Worm (Caenorhabditis elegans) whole organism, young adult: ENCODE results near the gene C23H3.5.

Experiments used
- B0019.2 ChIP-seq: fragments of 200-800 bp; sonication (Bioruptor generic); conservative IDR thresholded peaks from 2 replicates; pipeline ENCODE4 v1.3.6; 2022; ENCODE audit warnings: missing genetic modification reagents, missing genetic modification characterization, missing compliant biosample characterization
- F37B4.10 ChIP-seq: fragments of 200-800 bp; sonication (Bioruptor generic); IDR thresholded peaks from 2 replicates; pipeline ENCODE4 v1.3.6; 2022; ENCODE audit warnings: missing genetic modification characterization, missing compliant biosample characterization
- F55B11.4 ChIP-seq: sonication (generic microtip); optimal IDR thresholded peaks from 2 replicates; lab custom pipeline; 2016; ENCODE audit warnings: missing compliant biosample characterization, missing genetic modification characterization, borderline replicate concordance; ENCODE audit not compliant: insufficient read depth
- K12H6.12 ChIP-seq: fragments of 200-800 bp; sonication (Bioruptor generic); optimal IDR thresholded peaks from 2 replicates; lab custom pipeline; 2018; ENCODE audit warnings: mild to moderate bottlenecking, missing genetic modification characterization, missing compliant biosample characterization
- T07F8.4 ChIP-seq: sonication (generic microtip); optimal IDR thresholded peaks from 2 replicates; lab custom pipeline; 2016; ENCODE audit warnings: mild to moderate bottlenecking, missing genetic modification characterization, moderate library complexity, missing compliant biosample characterization
- Y56A3A.18 ChIP-seq: fragments of 200-800 bp; sonication (Bioruptor generic); IDR thresholded peaks from 2 replicates; pipeline ENCODE4 v1.3.6; 2022; ENCODE audit warnings: missing genetic modification reagents, missing genetic modification characterization, missing compliant biosample characterization
- Y67H2A.10 ChIP-seq: fragments of 200-800 bp; sonication (Bioruptor generic); conservative IDR thresholded peaks from 2 replicates; pipeline ENCODE4 v1.3.6; 2022; ENCODE audit warnings: missing genetic modification reagents, missing genetic modification characterization, missing compliant biosample characterization
- ZK185.1 ChIP-seq: sonication (generic microtip); optimal IDR thresholded peaks from 2 replicates; lab custom pipeline; 2016; ENCODE audit warnings: mild to moderate bottlenecking, missing genetic modification characterization, missing compliant biosample characterization; ENCODE audit not compliant: poor library complexity, severe bottlenecking
- ama-1 ChIP-seq, 3 experiments: fragments of 150-350 bp in 1 of 3; sonication (generic microtip) in 2 of 3; optimal IDR thresholded peaks; 2 replicates each; lab custom pipeline; 2014 to 2018; ENCODE audit warnings: missing biosample characterization in 2 of 3, missing genetic modification characterization in 2 of 3, missing genetic modification reagents in 2 of 3
- aptf-2 ChIP-seq: fragments of 200-800 bp; sonication (Bioruptor generic); conservative IDR thresholded peaks from 2 replicates; pipeline ENCODE4 v1.3.6; 2022; ENCODE audit warnings: missing genetic modification reagents, missing genetic modification characterization, missing compliant biosample characterization
- attf-3 ChIP-seq: fragments of 200-800 bp; sonication (Bioruptor generic); conservative IDR thresholded peaks from 2 replicates; pipeline ENCODE4 v1.3.6; 2022; ENCODE audit warnings: missing genetic modification reagents, missing genetic modification characterization, missing compliant biosample characterization
- bed-1 ChIP-seq: fragments of 200-800 bp; sonication (Bioruptor generic); IDR thresholded peaks from 2 replicates; pipeline ENCODE4 v1.3.6; 2022; ENCODE audit warnings: missing genetic modification reagents, missing genetic modification characterization, missing compliant biosample characterization
- bed-2 ChIP-seq: fragments of 200-800 bp; sonication (Bioruptor generic); IDR thresholded peaks from 2 replicates; pipeline ENCODE4 v1.3.6; 2022; ENCODE audit warnings: missing genetic modification reagents, missing genetic modification characterization, missing compliant biosample characterization
- ceh-27 ChIP-seq: fragments of 200-800 bp; sonication (Bioruptor generic); optimal IDR thresholded peaks from 2 replicates; lab custom pipeline; 2018; ENCODE audit warnings: mild to moderate bottlenecking, missing genetic modification characterization, moderate library complexity, missing compliant biosample characterization
- ceh-58 ChIP-seq: fragments of 200-800 bp; sonication (Bioruptor generic); IDR thresholded peaks from 2 replicates; pipeline ENCODE4 v1.3.6; 2022; ENCODE audit warnings: missing genetic modification characterization, missing compliant biosample characterization
- ceh-79 ChIP-seq: sonication (generic microtip); optimal IDR thresholded peaks from 2 replicates; lab custom pipeline; 2017; ENCODE audit warnings: mild to moderate bottlenecking, missing genetic modification characterization, missing compliant biosample characterization
- dpl-1 ChIP-seq: fragments of 150-350 bp; optimal IDR thresholded peaks from 2 replicates; lab custom pipeline; 2014; ENCODE audit warnings: missing biosample characterization, missing genetic modification reagents, missing genetic modification characterization
- egl-44 ChIP-seq: fragments of 200-800 bp; sonication (Bioruptor generic); IDR thresholded peaks from 2 replicates; pipeline ENCODE4 v1.3.6; 2022; ENCODE audit warnings: missing genetic modification reagents, missing genetic modification characterization, missing compliant biosample characterization
- hlh-12 ChIP-seq: sonication (generic microtip); optimal IDR thresholded peaks from 2 replicates; lab custom pipeline; 2016; ENCODE audit warnings: missing genetic modification characterization, missing compliant biosample characterization
- hrde-1 ChIP-seq: sonication (generic microtip); optimal IDR thresholded peaks from 2 replicates; lab custom pipeline; 2016; ENCODE audit warnings: missing genetic modification characterization, mild to moderate bottlenecking, missing compliant biosample characterization, moderate library complexity, missing genotype, missing genetic modification reagents, borderline replicate concordance
- lin-26 ChIP-seq: fragments of 200-800 bp; sonication (Bioruptor generic); IDR thresholded peaks from 2 replicates; pipeline ENCODE4 v1.3.6; 2022; ENCODE audit warnings: missing genetic modification reagents, missing genetic modification characterization, missing compliant biosample characterization
- lin-40 ChIP-seq: sonication (generic microtip); optimal IDR thresholded peaks from 2 replicates; lab custom pipeline; 2016; ENCODE audit warnings: missing genetic modification characterization, mild to moderate bottlenecking, missing compliant biosample characterization, missing genotype, missing genetic modification reagents
- lin-54 ChIP-seq: fragments of 200-800 bp; sonication (Bioruptor generic); optimal IDR thresholded peaks from 2 replicates; lab custom pipeline; 2018; ENCODE audit warnings: mild to moderate bottlenecking, missing genetic modification characterization, missing compliant biosample characterization
- lsy-27 ChIP-seq: sonication (generic microtip); optimal IDR thresholded peaks from 2 replicates; lab custom pipeline; 2017; ENCODE audit warnings: missing genetic modification characterization, mild to moderate bottlenecking, missing compliant biosample characterization, antibody characterized with exemption, missing genotype, borderline replicate concordance; ENCODE audit not compliant: insufficient read depth
- madf-10 ChIP-seq: sonication (generic microtip); optimal IDR thresholded peaks from 2 replicates; lab custom pipeline; 2016; ENCODE audit warnings: mild to moderate bottlenecking, missing genetic modification characterization, missing compliant biosample characterization
- madf-8 ChIP-seq: fragments of 200-800 bp; sonication (Bioruptor generic); conservative IDR thresholded peaks from 2 replicates; pipeline ENCODE4 v1.3.6; 2022; ENCODE audit warnings: missing genetic modification reagents, missing genetic modification characterization, missing compliant biosample characterization
- mes-4 ChIP-seq: sonication (generic microtip); optimal IDR thresholded peaks from 2 replicates; lab custom pipeline; 2016; ENCODE audit warnings: missing genotype, missing genetic modification characterization, missing compliant biosample characterization
- mxl-1 ChIP-seq: sonication (generic microtip); optimal IDR thresholded peaks from 2 replicates; lab custom pipeline; 2016; ENCODE audit warnings: missing genetic modification characterization, missing compliant biosample characterization
- nhr-120 ChIP-seq: fragments of 200-800 bp; sonication (Bioruptor generic); IDR thresholded peaks from 2 replicates; pipeline ENCODE4 v1.3.6; 2022; ENCODE audit warnings: missing genetic modification characterization, missing compliant biosample characterization
- nhr-179 ChIP-seq: sonication (generic microtip); optimal IDR thresholded peaks from 2 replicates; lab custom pipeline; 2016; ENCODE audit warnings: mild to moderate bottlenecking, missing genetic modification characterization, missing compliant biosample characterization
- nhr-80 ChIP-seq: sonication (generic microtip); optimal IDR thresholded peaks from 2 replicates; lab custom pipeline; 2016; ENCODE audit warnings: missing genetic modification characterization, missing compliant biosample characterization
- rpc-1 ChIP-seq, 2 experiments: fragments of 150-350 bp in 1 of 2; sonication (generic microtip) in 1 of 2; optimal IDR thresholded peaks; 2 replicates each; lab custom pipeline; 2014 to 2018; ENCODE audit warnings: missing biosample characterization in 1 of 2, missing genetic modification characterization in 1 of 2, missing genetic modification reagents in 1 of 2, missing genotype in 1 of 2
- sdz-38 ChIP-seq: sonication (generic microtip); optimal IDR thresholded peaks from 2 replicates; lab custom pipeline; 2016; ENCODE audit warnings: missing genotype, missing genetic modification characterization, missing compliant biosample characterization
- snpc-1.1 ChIP-seq: sonication (generic microtip); optimal IDR thresholded peaks from 2 replicates; lab custom pipeline; 2017; ENCODE audit warnings: missing genetic modification characterization, mild to moderate bottlenecking, missing compliant biosample characterization, antibody characterized with exemption, moderate library complexity, missing genotype, missing genetic modification reagents; ENCODE audit not compliant: insufficient read depth
- tbx-9 ChIP-seq: sonication (generic microtip); optimal IDR thresholded peaks from 2 replicates; lab custom pipeline; 2016; ENCODE audit warnings: borderline replicate concordance, missing genetic modification characterization, inconsistent platforms, missing compliant biosample characterization
- xnd-1 ChIP-seq: sonication (generic microtip); optimal IDR thresholded peaks from 2 replicates; lab custom pipeline; 2016; ENCODE audit warnings: missing genotype, missing genetic modification reagents, missing genetic modification characterization, missing compliant biosample characterization
- zim-3 ChIP-seq: sonication (generic microtip); optimal IDR thresholded peaks from 2 replicates; lab custom pipeline; 2017; ENCODE audit warnings: mild to moderate bottlenecking, missing genetic modification characterization, moderate library complexity, missing compliant biosample characterization
- ztf-18 ChIP-seq: sonication (generic microtip); optimal IDR thresholded peaks from 2 replicates; lab custom pipeline; 2016; ENCODE audit warnings: missing genotype, mild to moderate bottlenecking, missing genetic modification characterization, missing compliant biosample characterization

C23H3.5 gene

DNA sequence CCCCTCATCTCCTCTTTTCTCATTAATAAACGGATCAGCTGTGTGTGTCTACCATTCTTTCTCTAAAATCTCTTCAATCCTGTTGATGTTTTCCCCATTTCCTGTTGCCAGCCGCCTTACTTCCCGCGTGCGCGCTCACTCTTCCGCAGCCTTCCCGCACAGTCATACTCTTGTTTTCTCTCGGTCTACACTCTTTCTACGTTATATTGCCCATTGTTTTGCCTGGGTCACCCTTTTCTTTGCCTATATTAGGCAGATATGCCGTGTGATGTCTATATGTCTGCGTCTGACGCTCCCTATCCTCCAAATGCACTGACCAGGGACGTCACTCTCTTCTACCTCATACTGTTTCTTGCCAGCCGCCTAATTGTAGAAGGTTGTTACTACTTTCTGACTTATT lies 18.9 kb downstream of the C23H3.5 start (continued):
- TF ChIP-seq ceh-79 (tag; lab: Kevin White, UChicago) (no peak), ceh-27 (GFP tag; lab: Kevin White, UChicago) (peak; percentile 0), tbx-9 (tag; lab: Kevin White, UChicago) (no peak), lsy-27 (tag; lab: Kevin White, UChicago) (no peak), Y67H2A.10 (no peak), sdz-38 (tag; lab: Kevin White, UChicago) (no peak), rpc-1 (optimal IDR thresholded peaks at IDR 0.05; lab: Kevin White, UChicago) (no peak), rpc-1 (tag; optimal IDR thresholded peaks at IDR 0.05; lab: Kevin White, UChicago) (no peak), nhr-80 (tag; lab: Kevin White, UChicago) (peak; percentile 3), mxl-1 (tag; lab: Kevin White, UChicago) (no peak)
- TF ChIP-seq, all 124 proteins: peak for 11

DNA sequence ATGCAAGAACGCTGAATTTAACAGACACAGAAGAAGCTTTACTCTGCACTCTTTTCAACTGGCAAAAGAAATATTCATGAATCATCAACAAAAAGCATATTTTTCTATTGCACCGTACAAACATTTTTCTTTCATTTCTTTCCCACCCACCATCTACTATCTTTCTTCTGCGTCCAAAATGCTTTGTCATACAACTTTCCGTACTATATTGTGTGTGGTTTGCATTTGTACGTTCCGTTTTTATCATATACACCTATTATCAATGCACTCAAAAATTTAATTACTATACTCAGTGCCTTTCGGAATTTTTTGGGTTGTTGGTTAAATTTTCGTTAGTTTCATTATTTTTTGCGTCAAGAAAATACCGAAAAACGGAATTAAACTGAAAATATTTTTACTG lies 20.3 kb downstream of the C23H3.5 start:
- no peak for TF ChIP-seq bed-1 (GFP tag; lab: Robert Waterston, UW)
- no peak for TF ChIP-seq aptf-2 (GFP tag; lab: Robert Waterston, UW)
- TF ChIP-seq dpl-1 (GFP tag; lab: Kevin White, UChicago): no peak
- no peak for TF ChIP-seq F37B4.10 (GFP tag; lab: Robert Waterston, UW)
- no peak for TF ChIP-seq K12H6.12 (tag; lab: Kevin White, UChicago)
- no peak for TF ChIP-seq sdz-38 (tag; lab: Kevin White, UChicago)

DNA sequence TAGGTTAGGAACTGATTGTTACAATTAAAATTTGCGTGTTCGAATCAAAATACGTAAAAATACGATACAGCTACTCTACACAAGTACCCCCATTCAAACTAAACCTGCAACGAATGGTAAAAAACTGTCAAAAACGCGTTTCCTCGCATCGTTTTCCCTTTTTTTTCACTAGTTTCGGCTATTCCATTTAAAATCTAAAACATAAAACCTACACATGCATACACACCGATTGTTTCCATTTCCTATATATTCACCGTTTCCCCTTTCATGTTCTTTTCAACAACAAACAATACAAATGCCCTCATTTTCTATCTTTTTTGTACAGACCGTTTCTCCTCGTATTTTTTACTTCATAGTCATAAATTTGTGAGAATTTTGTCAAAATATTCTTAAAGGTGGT lies 21.4 kb downstream of the C23H3.5 start:
- TF ChIP-seq snpc-1.1 (tag; lab: Kevin White, UChicago): no peak
- TF ChIP-seq ztf-18: no peak
- TF ChIP-seq F55B11.4 (tag; lab: Kevin White, UChicago): no peak
- no peak for TF ChIP-seq nhr-120 (GFP tag; lab: Robert Waterston, UW)
- TF ChIP-seq mes-4 (tag; lab: Kevin White, UChicago): no peak
- TF ChIP-seq T07F8.4 (tag; lab: Kevin White, UChicago): no peak
- no peak for TF ChIP-seq ceh-79 (tag; lab: Kevin White, UChicago)
- TF ChIP-seq bed-1 (GFP tag; lab: Robert Waterston, UW): no peak
- TF ChIP-seq lin-54 (GFP tag; lab: Kevin White, UChicago): no peak
- no peak for TF ChIP-seq dpl-1 (GFP tag; lab: Kevin White, UChicago)
- no peak for TF ChIP-seq ZK185.1
- no peak for TF ChIP-seq lin-26 (GFP tag; lab: Robert Waterston, UW)
- no peak for TF ChIP-seq ceh-58 (GFP tag; lab: Robert Waterston, UW)

DNA sequence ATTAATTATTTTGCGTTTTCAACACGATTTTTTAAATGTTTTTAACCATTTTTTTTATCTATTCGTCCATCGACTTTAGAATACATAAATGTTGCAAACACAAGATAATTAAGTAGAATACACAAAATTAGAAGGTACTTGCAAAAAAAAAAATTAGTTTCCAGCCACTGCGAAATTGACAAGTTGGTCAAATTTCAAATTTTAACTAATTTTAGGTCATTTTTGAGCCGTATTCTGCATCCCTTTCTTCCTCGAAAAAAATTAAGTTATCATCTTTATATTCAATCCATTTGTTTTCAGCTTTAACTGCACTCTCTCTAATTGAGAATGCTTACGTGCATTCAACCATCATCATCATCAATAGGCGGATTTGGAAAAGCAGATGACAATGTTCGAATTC lies 22.0 kb downstream of the C23H3.5 start, which contains the start of gene egl-26:
egl-26 (plus strand) TSS at position 301 of the 400 bp plus-strand sequence.
- no peak for TF ChIP-seq Y56A3A.18 (GFP tag; lab: Robert Waterston, UW)
- TF ChIP-seq bed-2 (GFP tag; lab: Robert Waterston, UW): no peak
- no peak for TF ChIP-seq xnd-1 (tag; lab: Kevin White, UChicago)
- TF ChIP-seq ZK185.1: no peak
- TF ChIP-seq zim-3: no peak
- TF ChIP-seq, all 124 proteins: peak for 0

DNA sequence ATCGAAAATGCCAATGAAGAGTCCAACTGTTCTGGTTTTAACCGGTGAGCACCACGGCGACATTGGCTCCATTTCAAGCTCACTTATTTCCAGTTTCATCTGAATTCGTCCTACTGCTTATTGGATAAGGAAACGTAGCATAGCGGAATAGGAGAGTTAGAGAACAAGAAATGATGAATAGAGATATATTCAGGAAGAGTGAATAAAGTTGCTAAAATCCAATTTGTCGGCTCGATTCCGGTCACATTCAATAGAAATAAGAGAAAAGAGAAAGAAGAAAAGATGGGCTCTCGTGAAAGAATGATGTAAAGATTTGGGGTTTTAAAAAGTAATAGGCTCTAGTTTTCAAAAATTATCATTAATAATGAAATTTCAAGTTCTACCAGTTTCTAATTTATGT lies 25.9 kb downstream of the C23H3.5 start:
- no peak for TF ChIP-seq ama-1 (optimal IDR thresholded peaks at IDR 0.05; lab: Kevin White, UChicago)
- TF ChIP-seq ama-1 (GFP tag; optimal IDR thresholded peaks at IDR 0.05; lab: Kevin White, UChicago): no peak
- TF ChIP-seq lin-40 (tag; lab: Kevin White, UChicago): no peak
- TF ChIP-seq hlh-12 (tag; lab: Kevin White, UChicago): no peak
- TF ChIP-seq egl-44: no peak
- TF ChIP-seq B0019.2 (GFP tag; lab: Robert Waterston, UW): no peak
- no peak for TF ChIP-seq attf-3 (GFP tag; lab: Robert Waterston, UW)
- no peak for TF ChIP-seq madf-8
- no peak for TF ChIP-seq nhr-179
- no peak for TF ChIP-seq hrde-1 (tag; lab: Kevin White, UChicago)
- TF ChIP-seq madf-10: no peak
- no peak for TF ChIP-seq bed-1 (GFP tag; lab: Robert Waterston, UW)
